Worm (Caenorhabditis elegans) whole organism, L4/young adult: ENCODE results near the gene ppat-1.

Source experiments
- W03F9.2 ChIP-seq: fragments of 150-350 bp; optimal IDR thresholded peaks from 2 replicates; lab custom pipeline; 2014; ENCODE audit warnings: missing biosample characterization, missing genetic modification characterization
- dao-5 ChIP-seq: sonication (generic microtip); optimal IDR thresholded peaks from 2 replicates; lab custom pipeline; 2016; ENCODE audit warnings: missing genotype, missing genetic modification characterization, moderate library complexity, missing compliant biosample characterization
- him-1 ChIP-seq: sonication (generic microtip); optimal IDR thresholded peaks from 2 replicates; lab custom pipeline; 2016; ENCODE audit warnings: missing genotype, missing genetic modification reagents, missing genetic modification characterization, missing compliant biosample characterization

Gene ppat-1

ce11 chrIII:4665272-4665671 lies 23.8 kb upstream of the ppat-1 start, which contains the start of gene T23F11.4:
T23F11.4 (minus strand) TSS chrIII:4665372.
- TF ChIP-seq W03F9.2 (tag; lab: Kevin White, UChicago) (no peak), dao-5 (tag; lab: Kevin White, UChicago) (no peak), him-1 (tag; lab: Kevin White, UChicago) (no peak)

- TF ChIP-seq him-1 (tag; lab: Kevin White, UChicago) (peak; percentile 8), W03F9.2 (tag; lab: Kevin White, UChicago) (no peak)
Observed at ce11 chrIII:4666753-4667400, 22.2 kb upstream of the ppat-1 start.

DNA sequence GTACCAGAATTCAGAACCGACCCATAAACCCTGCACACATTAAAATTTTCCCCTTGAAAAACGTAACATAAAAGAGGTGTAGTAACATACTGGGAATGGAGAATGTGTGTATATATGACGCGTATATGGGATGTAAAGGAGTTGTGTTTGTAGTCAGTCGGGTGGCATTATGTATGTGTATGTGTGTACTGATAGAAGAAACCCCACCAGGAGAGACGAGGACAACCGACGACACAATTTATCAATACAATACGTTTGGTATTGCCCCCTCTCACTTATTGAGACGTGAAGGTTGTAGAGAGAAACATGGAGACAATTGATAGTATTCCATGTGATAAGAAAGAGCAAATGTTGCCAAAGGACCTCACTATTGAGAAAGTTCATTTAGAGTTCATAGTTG lies 21.0 kb upstream of the ppat-1 start:
- no peak for TF ChIP-seq W03F9.2 (tag; lab: Kevin White, UChicago)
- no peak for TF ChIP-seq him-1 (tag; lab: Kevin White, UChicago)
- no peak for TF ChIP-seq dao-5 (tag; lab: Kevin White, UChicago)

DNA sequence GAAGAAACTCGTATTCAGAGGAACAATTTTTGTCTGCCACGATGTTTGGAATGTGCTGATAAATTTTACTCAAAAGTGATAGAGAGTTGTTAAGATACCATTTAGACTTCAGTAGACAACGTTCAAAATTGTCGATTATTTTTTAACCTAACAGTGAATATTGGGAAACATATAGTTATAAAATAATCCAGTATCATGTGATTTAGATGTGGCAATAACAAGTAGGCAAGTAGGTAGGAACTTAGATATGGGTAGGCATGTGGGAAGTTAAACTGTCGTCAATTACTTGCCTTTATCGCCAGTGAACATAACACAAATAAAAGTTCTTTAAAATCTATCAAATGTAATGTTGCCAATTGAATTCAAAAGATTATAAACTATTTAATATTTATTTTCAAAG lies 17.6 kb upstream of the ppat-1 start, which contains the start of gene T23F11.11:
T23F11.11 (minus strand) TSS at position 101 of the 400 bp plus-strand sequence.
- TF ChIP-seq dao-5 (tag; lab: Kevin White, UChicago) (no peak), W03F9.2 (tag; lab: Kevin White, UChicago) (no peak), him-1 (tag; lab: Kevin White, UChicago) (no peak)

ce11 chrIII:4671949-4672348 lies 17.1 kb upstream of the ppat-1 start, which contains the start of gene srg-13:
srg-13 (plus strand) TSS chrIII:4672249.
- TF ChIP-seq W03F9.2 (tag; lab: Kevin White, UChicago) (no peak), dao-5 (tag; lab: Kevin White, UChicago) (no peak), him-1 (tag; lab: Kevin White, UChicago) (no peak)

- TF ChIP-seq dao-5 (tag; lab: Kevin White, UChicago) (no peak), W03F9.2 (tag; lab: Kevin White, UChicago) (no peak), him-1 (tag; lab: Kevin White, UChicago) (no peak)
Observed at ce11 chrIII:4677466-4677865, 11.6 kb upstream of the ppat-1 start, which contains the start of gene srg-10. srg-10 (plus strand) TSS chrIII:4677766.

DNA sequence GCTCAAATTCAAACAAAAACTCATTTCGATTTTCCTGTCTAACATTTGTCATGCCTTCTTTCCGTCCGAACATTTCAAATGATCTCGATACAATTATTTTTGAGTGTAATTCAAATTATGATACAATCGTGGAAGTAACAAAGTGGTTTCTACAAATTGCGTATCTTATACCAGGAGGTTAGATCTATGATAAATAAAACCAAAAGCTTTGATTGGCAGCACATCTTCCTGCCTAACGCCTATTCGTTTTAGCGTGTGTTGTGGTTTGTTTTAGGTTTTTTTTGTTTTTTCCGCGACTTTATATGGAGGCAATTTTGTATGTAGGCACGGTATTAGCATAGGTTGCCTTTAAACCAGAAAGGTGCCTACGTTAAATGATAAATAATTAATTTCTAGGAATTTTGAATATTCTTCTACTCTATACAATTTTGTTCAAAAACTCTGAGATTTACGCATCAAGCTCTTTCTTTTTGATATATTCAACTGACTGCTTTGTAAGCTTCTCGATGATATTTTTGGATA lies 9.1 kb upstream of the ppat-1 start, which contains the start of gene srg-11:
srg-11 (plus strand) TSS at position 51 of the 522 bp plus-strand sequence.
- TF ChIP-seq him-1 (tag; lab: Kevin White, UChicago), result no peak
- TF ChIP-seq dao-5 (tag; lab: Kevin White, UChicago), result no peak
- no peak for TF ChIP-seq W03F9.2 (tag; lab: Kevin White, UChicago)

ce11 chrIII:4687134-4687533 lies 1.9 kb upstream of the ppat-1 start:
- TF ChIP-seq W03F9.2 (tag; lab: Kevin White, UChicago) (no peak), dao-5 (tag; lab: Kevin White, UChicago) (no peak), him-1 (tag; lab: Kevin White, UChicago) (no peak)

DNA sequence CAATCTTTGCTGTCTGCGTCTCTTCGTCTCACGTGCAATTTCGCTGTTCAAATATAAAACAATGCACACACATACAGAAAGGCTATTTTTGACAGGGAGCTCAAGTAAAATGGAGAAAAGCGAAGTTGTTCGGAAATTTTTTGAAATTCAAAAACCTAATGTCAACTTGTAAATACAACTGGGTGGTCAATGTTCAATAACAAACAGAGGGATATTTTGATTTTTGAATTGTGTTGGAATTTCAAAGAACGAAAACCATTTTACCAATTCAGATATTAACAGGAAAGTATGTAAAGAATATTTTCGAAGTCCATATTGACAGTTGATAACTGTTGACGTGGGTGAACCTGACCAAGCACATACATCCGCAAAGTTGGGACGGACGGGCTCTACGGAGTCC lies 724 bp upstream of the ppat-1 start, which contains the start of gene tag-243:
tag-243 (minus strand) TSS at position 101 of the 400 bp plus-strand sequence.
- TF ChIP-seq W03F9.2 (tag; lab: Kevin White, UChicago) (no peak), him-1 (tag; lab: Kevin White, UChicago) (no peak), dao-5 (tag; lab: Kevin White, UChicago) (no peak)

ce11 chrIII:4689595-4689994 lies 515 bp downstream of the ppat-1 start:
- TF ChIP-seq dao-5 (tag; lab: Kevin White, UChicago) (peak; percentile 84), him-1 (tag; lab: Kevin White, UChicago) (peak; percentile 63), W03F9.2 (tag; lab: Kevin White, UChicago) (peak; percentile 36)

DNA sequence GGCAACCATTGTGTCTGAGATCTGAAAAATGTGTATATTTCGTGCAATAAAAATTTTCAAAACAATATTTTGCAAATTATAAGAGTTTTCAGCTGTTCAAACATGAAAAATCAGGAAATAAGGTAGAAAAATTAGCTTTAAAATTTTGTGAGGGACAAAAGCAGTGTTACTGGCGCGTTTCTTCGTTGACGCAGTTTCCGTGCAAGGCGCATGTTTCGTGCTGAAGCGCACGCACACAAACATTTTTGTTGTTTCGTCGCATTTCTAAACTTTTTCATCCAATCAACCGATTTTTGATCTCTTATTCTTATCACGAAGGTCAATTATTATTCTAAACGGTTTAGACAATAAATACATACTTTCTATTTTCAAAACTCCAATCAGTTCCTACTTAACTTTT lies 4.2 kb downstream of the ppat-1 start, which contains the start of gene nifk-1:
nifk-1 (minus strand) TSS at position 27 of the 400 bp plus-strand sequence.
- TF ChIP-seq him-1 (tag; lab: Kevin White, UChicago) (no peak), W03F9.2 (tag; lab: Kevin White, UChicago) (peak; percentile 87)

- TF ChIP-seq him-1 (tag; lab: Kevin White, UChicago) (no peak), dao-5 (tag; lab: Kevin White, UChicago) (no peak), W03F9.2 (tag; lab: Kevin White, UChicago) (no peak)
Observed at ce11 chrIII:4693695-4694094, 4.6 kb downstream of the ppat-1 start, which contains the start of gene T04A8.8. T04A8.8 (plus strand) TSS chrIII:4693995.

DNA sequence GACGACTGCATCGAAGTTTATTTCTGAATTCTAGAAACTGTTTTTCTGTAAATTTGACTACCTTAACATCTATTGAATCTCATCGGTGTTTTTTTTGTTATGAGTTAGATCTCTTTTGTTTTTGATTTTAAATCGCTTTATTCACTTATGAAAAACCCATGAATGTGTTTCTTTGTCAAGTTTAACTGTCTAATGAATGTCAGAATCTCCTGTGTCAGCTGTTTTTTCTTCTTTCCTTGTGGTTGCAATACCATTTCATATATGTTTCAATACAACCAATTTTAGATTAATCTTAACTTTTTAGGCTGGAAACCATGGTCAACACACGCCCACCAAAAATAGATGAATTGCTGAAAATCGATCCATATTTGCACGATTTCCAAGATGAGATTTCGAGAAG lies 6.0 kb downstream of the ppat-1 start, which contains the start of gene T04A8.7:
T04A8.7 (plus strand) TSS at position 301 of the 400 bp plus-strand sequence.
- TF ChIP-seq W03F9.2 (tag; lab: Kevin White, UChicago) (no peak), him-1 (tag; lab: Kevin White, UChicago) (no peak), dao-5 (tag; lab: Kevin White, UChicago) (no peak)
